Worm (Caenorhabditis elegans) whole organism, L1 larva: ENCODE results near the gene ZK1098.3.
A peak's percentile ranks its signal among the peaks of the same experiment; 100 is the strongest.

Experiments
- C04F5.9 ChIP-seq: sonication (generic microtip); optimal IDR thresholded peaks from 2 replicates; lab custom pipeline; 2016; ENCODE audit warnings: missing genetic modification characterization, missing compliant biosample characterization
- C16A3.4 ChIP-seq: fragments of 150-350 bp; optimal IDR thresholded peaks from 2 replicates; lab custom pipeline; 2014; ENCODE audit warnings: missing biosample characterization, missing genetic modification characterization
- F16B12.6 ChIP-seq: fragments of 150-350 bp; optimal IDR thresholded peaks from 2 replicates; lab custom pipeline; 2014; ENCODE audit warnings: missing biosample characterization, missing genetic modification characterization
- Y116A8C.19 ChIP-seq: sonication (generic microtip); optimal IDR thresholded peaks from 2 replicates; lab custom pipeline; 2016; ENCODE audit warnings: missing compliant biosample characterization, missing genetic modification characterization, borderline replicate concordance
- aha-1 ChIP-seq: fragments of 150-350 bp; optimal IDR thresholded peaks from 2 replicates; lab custom pipeline; 2014; ENCODE audit warnings: missing biosample characterization, missing genetic modification characterization
- aly-2 ChIP-seq: fragments of 150-350 bp; optimal IDR thresholded peaks from 2 replicates; lab custom pipeline; 2014; ENCODE audit warnings: missing biosample characterization, missing genetic modification characterization
- blmp-1 ChIP-seq: fragments of 150-350 bp; optimal IDR thresholded peaks from 2 replicates; lab custom pipeline; 2014; ENCODE audit warnings: missing biosample characterization, missing genetic modification characterization
- ceh-82 ChIP-seq, 3 experiments: fragments of 150-350 bp in 1 of 3; sonication (generic microtip) in 2 of 3; optimal IDR thresholded peaks; 2 replicates each; lab custom pipeline; 2014 to 2017; ENCODE audit warnings: missing biosample characterization in 3 of 3, missing genetic modification characterization in 3 of 3
- ces-1 ChIP-seq: fragments of 150-350 bp; optimal IDR thresholded peaks from 2 replicates; lab custom pipeline; 2014; ENCODE audit warnings: missing biosample characterization, missing genetic modification reagents, missing genetic modification characterization
- dpl-1 ChIP-seq, 3 experiments: fragments of 150-350 bp in 2 of 3; sonication (generic microtip) in 1 of 3; optimal IDR thresholded peaks; 2 replicates each; lab custom pipeline; 2014 to 2017; ENCODE audit warnings: missing biosample characterization in 3 of 3, missing genetic modification characterization in 3 of 3, missing genetic modification reagents in 3 of 3
- efl-1 ChIP-seq, 4 experiments: fragments of 150-350 bp; optimal IDR thresholded peaks in 3 of 4; peaks in 1 of 4; 1 replicate in 1 of 4; 2 replicates in 3 of 4; lab custom pipeline; 2014; ENCODE audit warnings: missing biosample characterization in 2 of 4, missing genetic modification characterization in 2 of 4, missing genetic modification reagents in 2 of 4
- elt-3 ChIP-seq, 6 experiments: fragments of 150-350 bp in 1 of 6; sonication (generic microtip); optimal IDR thresholded peaks; 2 replicates each; lab custom pipeline; 2017 to 2018; ENCODE audit warnings: missing biosample characterization in 6 of 6, missing genetic modification characterization in 6 of 6, inconsistent platforms in 1 of 6
- ets-5 ChIP-seq: fragments of 200-800 bp; sonication (Bioruptor generic); IDR thresholded peaks from 2 replicates; pipeline ENCODE4 v1.3.6; 2022; ENCODE audit warnings: missing genetic modification characterization, missing compliant biosample characterization
- fos-1 ChIP-seq: fragments of 150-350 bp; optimal IDR thresholded peaks from 2 replicates; lab custom pipeline; 2014; ENCODE audit warnings: missing biosample characterization, missing genetic modification characterization
- grh-1 ChIP-seq: fragments of 200-800 bp; sonication (Bioruptor generic); IDR thresholded peaks from 2 replicates; pipeline ENCODE4 v1.3.6; 2022; ENCODE audit warnings: missing genetic modification reagents, missing genetic modification characterization, missing compliant biosample characterization
- hlh-4 ChIP-seq: sonication (generic microtip); optimal IDR thresholded peaks from 2 replicates; lab custom pipeline; 2016; ENCODE audit warnings: mild to moderate bottlenecking, missing genetic modification characterization, missing compliant biosample characterization
- isw-1 ChIP-seq: fragments of 200-800 bp; sonication (Bioruptor generic); IDR thresholded peaks from 2 replicates; pipeline ENCODE4 v1.3.6; 2022; ENCODE audit warnings: missing genetic modification characterization, missing compliant biosample characterization
- jun-1 ChIP-seq: fragments of 150-350 bp; optimal IDR thresholded peaks from 2 replicates; lab custom pipeline; 2014; ENCODE audit warnings: missing biosample characterization, missing genetic modification reagents, missing genetic modification characterization
- lin-15B ChIP-seq: fragments of 150-350 bp; sonication (generic microtip); optimal IDR thresholded peaks from 3 replicates; lab custom pipeline; 2014; ENCODE audit warnings: missing biosample characterization, missing genetic modification characterization
- lin-35 ChIP-seq, 2 experiments: fragments of 150-350 bp; optimal IDR thresholded peaks; 2 replicates each; lab custom pipeline; 2014; ENCODE audit warnings: missing biosample characterization in 2 of 2, missing genetic modification characterization in 2 of 2, missing genetic modification reagents in 2 of 2
- lsy-2 ChIP-seq, 2 experiments: fragments of 150-350 bp; optimal IDR thresholded peaks; 2 replicates each; lab custom pipeline; 2014; ENCODE audit warnings: missing biosample characterization in 2 of 2, missing genetic modification characterization in 2 of 2
- mdl-1 ChIP-seq, 2 experiments: fragments of 150-350 bp; optimal IDR thresholded peaks; 2 replicates each; lab custom pipeline; 2014 to 2017; ENCODE audit warnings: missing biosample characterization in 2 of 2, missing genetic modification characterization in 2 of 2, inconsistent platforms in 1 of 2
- mep-1 ChIP-seq: fragments of 150-350 bp; optimal IDR thresholded peaks from 2 replicates; lab custom pipeline; 2014; ENCODE audit warnings: missing biosample characterization, missing genetic modification characterization
- nhr-20 ChIP-seq: sonication (generic microtip); optimal IDR thresholded peaks from 2 replicates; lab custom pipeline; 2016; ENCODE audit warnings: mild to moderate bottlenecking, missing genetic modification characterization, missing compliant biosample characterization
- nhr-47 ChIP-seq: sonication (generic microtip); optimal IDR thresholded peaks from 2 replicates; lab custom pipeline; 2016; ENCODE audit warnings: mild to moderate bottlenecking, missing genetic modification characterization, moderate library complexity, missing compliant biosample characterization
- nhr-76 ChIP-seq: sonication (generic microtip); optimal IDR thresholded peaks from 2 replicates; lab custom pipeline; 2017; ENCODE audit warnings: missing biosample characterization, missing genetic modification characterization
- nhr-84 ChIP-seq: sonication (generic microtip); optimal IDR thresholded peaks from 2 replicates; lab custom pipeline; 2017; ENCODE audit warnings: missing biosample characterization, missing genetic modification characterization
- nhr-85 ChIP-seq: sonication (generic microtip); peaks from one replicate; lab custom pipeline; 2016; ENCODE audit warnings: missing genetic modification characterization, inconsistent platforms, missing compliant biosample characterization
- skn-1 ChIP-seq: fragments of 150-350 bp; optimal IDR thresholded peaks from 2 replicates; lab custom pipeline; 2014; ENCODE audit warnings: missing biosample characterization, missing genetic modification characterization
- snpc-4 ChIP-seq: fragments of 150-350 bp; optimal IDR thresholded peaks from 2 replicates; lab custom pipeline; 2014; ENCODE audit warnings: missing biosample characterization, missing genetic modification characterization
- snu-23 ChIP-seq: sonication (generic microtip); optimal IDR thresholded peaks from 2 replicates; lab custom pipeline; 2016; ENCODE audit warnings: missing genetic modification characterization, missing compliant biosample characterization
- swsn-7 ChIP-seq: sonication (generic microtip); optimal IDR thresholded peaks from 2 replicates; lab custom pipeline; 2016; ENCODE audit warnings: missing genetic modification characterization, missing compliant biosample characterization
- tbx-2 ChIP-seq: sonication (generic microtip); optimal IDR thresholded peaks from 2 replicates; lab custom pipeline; 2016; ENCODE audit warnings: missing genetic modification characterization, missing compliant biosample characterization
- tlp-1 ChIP-seq: fragments of 150-350 bp; optimal IDR thresholded peaks from 2 replicates; lab custom pipeline; 2014; ENCODE audit warnings: missing biosample characterization, missing genetic modification characterization
- unc-130 ChIP-seq: fragments of 150-350 bp; optimal IDR thresholded peaks from 2 replicates; lab custom pipeline; 2017; ENCODE audit warnings: missing biosample characterization, missing genetic modification characterization, inconsistent platforms
- unc-86 ChIP-seq: sonication (generic microtip); optimal IDR thresholded peaks from 2 replicates; lab custom pipeline; 2016; ENCODE audit warnings: missing genetic modification characterization, missing compliant biosample characterization
- zip-4 ChIP-seq: fragments of 200-800 bp; sonication (Bioruptor generic); optimal IDR thresholded peaks from 2 replicates; lab custom pipeline; 2018; ENCODE audit warnings: mild to moderate bottlenecking, missing genetic modification characterization, moderate library complexity, missing compliant biosample characterization

ZK1098.3 gene

DNA sequence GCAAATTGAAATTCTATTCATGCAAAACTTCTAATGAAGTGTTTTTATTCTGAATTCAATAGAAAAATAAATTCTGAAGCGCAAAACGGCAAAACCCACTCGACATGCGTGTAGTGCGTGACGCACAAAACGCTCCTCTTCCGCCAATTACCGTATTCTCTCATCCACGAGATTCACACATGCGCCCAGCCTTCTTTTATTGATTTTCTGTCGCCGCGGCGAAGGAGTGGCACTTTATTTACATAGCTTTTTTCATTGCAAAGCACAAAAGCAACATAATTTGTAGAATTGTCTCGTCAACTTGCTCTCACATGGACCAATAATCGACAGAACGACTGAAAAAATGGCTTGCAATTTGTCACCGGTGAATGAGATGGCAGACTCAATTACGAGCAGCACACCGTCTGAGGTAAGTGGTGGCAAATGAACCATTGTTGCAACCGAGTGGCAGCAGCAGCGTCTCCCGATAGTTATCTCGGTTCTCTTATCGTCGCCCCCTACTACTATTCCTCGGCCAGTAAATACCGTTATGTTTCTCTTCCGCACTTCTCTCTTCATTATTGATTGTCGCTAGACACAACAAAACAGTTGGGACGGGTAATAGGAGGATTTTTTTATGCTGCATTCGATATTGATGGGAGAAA, 7.6 kb upstream of the ZK1098.3 start, which contains the start of gene unc-16 (continued):
- TF ChIP-seq F16B12.6 (tag; lab: Kevin White, UChicago) (peak; percentile 69), mdl-1 (tag; optimal IDR thresholded peaks at IDR 0.05; lab: Kevin White, UChicago) (peak; percentile 48 to 98), Y116A8C.19 (tag; lab: Kevin White, UChicago) (no peak), ces-1 (GFP tag; lab: Kevin White, UChicago) (no peak), nhr-84 (tag; lab: Kevin White, UChicago) (no peak), grh-1 (GFP tag; lab: Robert Waterston, UW) (no peak; the same call in 1 of the 2 replicates), swsn-7 (tag; lab: Kevin White, UChicago) (peak; percentile 94), efl-1 (optimal IDR thresholded peaks at IDR 0.05; lab: Kevin White, UChicago) (peak; percentile 85 to 88), efl-1 (GFP tag; optimal IDR thresholded peaks at IDR 0.05 in 1 of 2; lab: Kevin White, UChicago) (peak; percentile 82 to 98), ceh-82 (tag; optimal IDR thresholded peaks at IDR 0.05; lab: Kevin White, UChicago) (peak; percentile 78 to 92 (median 89)), nhr-47 (tag; lab: Kevin White, UChicago) (peak; percentile 92), ets-5 (GFP tag; lab: Robert Waterston, UW) (no peak)

DNA sequence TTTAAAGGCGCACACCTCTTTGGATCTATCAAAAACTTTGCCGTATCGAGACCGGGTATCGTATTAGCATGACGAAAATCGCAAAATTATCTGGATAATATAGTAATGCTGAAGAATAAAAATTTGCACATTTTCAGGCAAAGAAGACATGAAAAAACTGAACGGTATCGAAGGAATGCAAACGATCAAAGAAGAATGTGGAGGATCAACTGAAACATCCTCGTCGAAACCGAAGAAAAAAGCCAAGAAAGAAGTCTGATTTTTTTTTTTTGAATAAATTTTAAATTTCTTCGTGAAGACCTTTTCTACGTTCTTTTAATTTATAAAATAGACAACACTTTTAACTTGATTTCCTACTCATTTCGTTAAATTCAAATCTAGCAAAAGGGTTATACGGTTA, 6.3 kb upstream of the ZK1098.3 start, which contains the start of gene ZK1098.12:
TSS of gene ZK1098.12 (plus strand) at position 301 of the 400 bp plus-strand sequence.
- no peak for TF ChIP-seq efl-1 (optimal IDR thresholded peaks at IDR 0.05; lab: Kevin White, UChicago)
- peak in 1 of 2 experiments; percentile 76 for TF ChIP-seq efl-1 (GFP tag; optimal IDR thresholded peaks at IDR 0.05 in 1 of 2; lab: Kevin White, UChicago)
- TF ChIP-seq dpl-1 (GFP tag; optimal IDR thresholded peaks at IDR 0.05; lab: Kevin White, UChicago) = no peak

DNA sequence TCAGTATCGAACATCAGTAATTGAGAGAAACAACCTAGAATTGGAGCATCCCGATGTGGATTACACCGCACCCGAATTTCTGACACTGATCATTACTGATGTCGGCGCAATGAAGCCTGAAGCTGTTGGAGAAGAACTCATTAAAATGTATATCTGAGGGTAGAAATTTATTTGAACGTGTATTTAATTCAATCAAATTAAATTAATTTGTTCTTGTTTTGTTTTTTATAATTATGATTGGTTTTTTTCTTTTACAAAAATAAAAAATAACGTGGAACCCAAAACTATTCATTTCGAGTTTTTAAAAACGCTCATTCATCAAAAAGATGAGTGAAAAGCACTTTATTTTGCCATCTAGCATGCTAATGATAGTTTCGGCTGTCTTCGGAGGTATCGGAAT, 5.6 kb upstream of the ZK1098.3 start, which contains the start of gene ZK1098.9:
TSS of gene ZK1098.9 (plus strand) at position 301 of the 400 bp plus-strand sequence.
- TF ChIP-seq jun-1 = no peak
- no peak for TF ChIP-seq fos-1 (tag; lab: Kevin White, UChicago)
- no peak for TF ChIP-seq unc-130 (tag; lab: Kevin White, UChicago)
- no peak for TF ChIP-seq C04F5.9 (tag; lab: Kevin White, UChicago)
- no peak for TF ChIP-seq Y116A8C.19 (tag; lab: Kevin White, UChicago)
- no peak for TF ChIP-seq nhr-76
- no peak for TF ChIP-seq zip-4 (GFP tag; lab: Kevin White, UChicago)
- no peak for TF ChIP-seq isw-1 (GFP tag; lab: Robert Waterston, UW)
- TF ChIP-seq snpc-4 (tag; lab: Kevin White, UChicago) = no peak

DNA sequence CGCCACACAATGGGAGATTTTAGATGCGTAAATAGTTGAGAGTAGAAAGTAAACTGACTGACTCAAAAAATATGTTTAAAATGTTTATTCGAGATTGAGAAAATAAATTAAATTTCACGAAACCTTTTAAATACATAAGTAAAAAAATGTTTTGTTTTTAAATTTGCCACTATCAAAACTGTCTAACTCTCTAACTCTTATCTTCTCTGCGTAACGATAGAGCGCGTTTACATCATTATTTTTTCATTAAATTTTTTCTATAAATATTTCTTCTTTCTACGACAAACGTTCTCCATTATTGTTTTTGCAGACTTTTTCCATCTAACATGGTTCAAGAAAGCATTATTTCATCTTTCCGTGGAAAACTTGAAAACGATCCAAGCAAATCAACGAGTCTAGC, 4.3 kb upstream of the ZK1098.3 start, which contains the start of gene eif-2Balpha:
TSS of gene eif-2Balpha (plus strand) at position 304 of the 400 bp plus-strand sequence.
- TF ChIP-seq tlp-1 = no peak
- peak; percentile 14 for TF ChIP-seq skn-1 (tag; lab: Kevin White, UChicago)
- no peak for TF ChIP-seq hlh-4 (tag; lab: Kevin White, UChicago)
- peak; percentile 40 for TF ChIP-seq C16A3.4
- TF ChIP-seq efl-1 (optimal IDR thresholded peaks at IDR 0.05; lab: Kevin White, UChicago) = peak; percentile 29 to 70
- TF ChIP-seq efl-1 (GFP tag; optimal IDR thresholded peaks at IDR 0.05 in 1 of 2; lab: Kevin White, UChicago) = peak; percentile 79 to 96
- peak; percentile 4 for TF ChIP-seq nhr-20
- peak; percentile 32 for TF ChIP-seq blmp-1
- peak; percentile 17 for TF ChIP-seq lin-15B (tag; lab: Kevin White, UChicago)
- peak; percentile 78 to 94 for TF ChIP-seq lsy-2 (tag; optimal IDR thresholded peaks at IDR 0.05; lab: Kevin White, UChicago)
- peak; percentile 16 for TF ChIP-seq mep-1
- no peak for TF ChIP-seq unc-86 (tag; lab: Kevin White, UChicago)
- peak in 1 of 3 experiments; percentile 30 for TF ChIP-seq ceh-82 (tag; optimal IDR thresholded peaks at IDR 0.05; lab: Kevin White, UChicago)
- TF ChIP-seq elt-3 (tag; optimal IDR thresholded peaks at IDR 0.05; lab: Kevin White, UChicago) = peak in 1 of 6 experiments; percentile 24
- TF ChIP-seq dpl-1 (GFP tag; optimal IDR thresholded peaks at IDR 0.05; lab: Kevin White, UChicago) = peak; percentile 70 to 80 (median 71)
- peak; percentile 34 for TF ChIP-seq F16B12.6 (tag; lab: Kevin White, UChicago)
- TF ChIP-seq nhr-85 (tag; lab: Kevin White, UChicago) = peak; percentile 38
- TF ChIP-seq snu-23 = peak; percentile 28
- no peak for TF ChIP-seq aha-1
- TF ChIP-seq aly-2 (tag; lab: Kevin White, UChicago) = no peak
- peak; percentile 44 to 90 for TF ChIP-seq lin-35 (GFP tag; optimal IDR thresholded peaks at IDR 0.05; lab: Kevin White, UChicago)
- peak; percentile 21 for TF ChIP-seq tbx-2 (tag; lab: Kevin White, UChicago)
